Worm (Caenorhabditis elegans): ENCODE measurements around the gene str-5.
"Not testable (repeated sequence)": the region's sequence is repeated elsewhere in the genome, so short reads cannot be mapped to it uniquely, and the experiment has no call there.

Gene str-5

DNA sequence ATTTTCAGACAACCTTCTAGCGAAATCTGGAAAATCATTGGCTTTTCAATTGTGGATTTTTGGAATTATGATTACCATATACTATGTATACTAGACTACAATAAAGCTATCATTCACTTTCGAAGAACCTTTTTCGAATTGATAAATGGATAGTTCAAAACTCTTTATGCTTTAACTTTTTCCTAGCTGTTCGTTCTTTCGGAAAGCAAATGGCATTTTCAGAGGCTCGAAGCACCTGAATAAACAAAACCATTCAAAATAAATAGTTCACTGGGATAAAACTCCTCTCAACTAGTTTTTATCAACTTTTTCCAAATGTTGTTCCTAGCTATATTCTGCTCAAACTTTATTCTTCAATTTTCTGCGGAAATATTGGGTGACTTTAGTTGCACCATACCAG lies 28.0 kb downstream of the str-5 start, which contains the start of gene T26E4.2:
Gene T26E4.2, plus strand, starts transcription at position 301 of the 400 bp plus-strand sequence.
- TF ChIP-seq hnd-1 (tag; optimal IDR thresholded peaks at IDR 0.05) (no peak), tra-4 (tag; optimal IDR thresholded peaks at IDR 0.05) (no peak), hmg-4 (GFP tag; optimal IDR thresholded peaks at IDR 0.05) (no peak), ama-1 (optimal IDR thresholded peaks at IDR 0.05) (no peak), ceh-13 (GFP tag; optimal IDR thresholded peaks at IDR 0.05) (no peak), ets-7 (tag; optimal IDR thresholded peaks at IDR 0.05) (no peak), flt-1 (GFP tag; IDR thresholded peaks at IDR 0.05) (no peak), B0310.2 (tag; optimal IDR thresholded peaks at IDR 0.05) (no peak)

DNA sequence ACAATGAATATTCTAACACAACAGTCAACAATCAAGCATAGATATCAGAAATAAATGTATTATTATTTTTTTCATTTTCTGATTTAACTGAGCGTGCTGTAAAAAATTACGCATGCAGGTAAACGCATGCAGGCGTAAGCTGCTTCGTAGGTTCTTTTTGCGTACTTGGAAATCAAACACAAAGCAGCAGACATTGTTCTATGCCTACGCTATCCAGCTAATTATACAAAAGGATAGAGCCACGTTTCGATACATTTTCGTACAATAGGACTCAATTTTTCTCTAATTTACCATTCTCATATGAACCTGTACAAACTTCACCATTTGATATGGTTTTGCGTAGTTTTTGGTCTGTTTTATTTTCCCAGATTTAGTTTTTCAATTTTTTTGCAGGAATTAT lies 29.5 kb downstream of the str-5 start, which contains the start of gene T26E4.3:
Gene T26E4.3, plus strand, starts transcription at position 301 of the 400 bp plus-strand sequence.
- TF ChIP-seq tbx-37 (GFP tag; conservative IDR thresholded peaks at IDR 0.05) (no peak), ceh-36 (tag; optimal IDR thresholded peaks at IDR 0.05) (no peak), pes-1 (GFP tag; IDR thresholded peaks at IDR 0.05) (no peak), sea-1 (GFP tag; conservative IDR thresholded peaks at IDR 0.05) (no peak), flt-1 (GFP tag; IDR thresholded peaks at IDR 0.05) (no peak), tbx-11 (GFP tag; IDR thresholded peaks at IDR 0.05) (no peak)

DNA sequence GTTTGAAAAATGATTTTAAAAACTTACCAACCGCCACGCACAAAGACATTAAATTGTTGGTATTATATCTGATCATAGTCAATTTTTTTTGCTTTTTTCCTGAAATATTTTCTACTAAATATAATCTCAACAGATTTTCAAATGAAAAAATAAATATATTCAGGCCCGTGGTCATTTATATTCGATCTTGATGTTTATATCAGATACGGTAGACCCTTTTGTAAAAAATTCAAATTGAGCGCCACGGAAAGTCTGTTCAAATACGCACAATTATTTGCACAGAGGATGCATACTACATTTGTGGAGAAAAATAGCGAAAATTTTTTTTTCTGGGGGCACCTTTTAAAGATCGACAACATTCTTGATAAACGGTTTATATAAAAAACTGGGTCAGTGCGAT lies 39.4 kb downstream of the str-5 start, which contains the start of gene T26E4.4:
Gene T26E4.4, minus strand, starts transcription at position 101 of the 400 bp plus-strand sequence.
- no peak for TF ChIP-seq F13C5.2 (tag; optimal IDR thresholded peaks at IDR 0.05)
- TF ChIP-seq ceh-13 (GFP tag; optimal IDR thresholded peaks at IDR 0.05) = no peak
- no peak for TF ChIP-seq scrt-1 (GFP tag; IDR thresholded peaks at IDR 0.05)
- TF ChIP-seq tbx-37 (GFP tag; conservative IDR thresholded peaks at IDR 0.05) = no peak
- TF ChIP-seq ceh-36 (tag; optimal IDR thresholded peaks at IDR 0.05) = no peak
- TF ChIP-seq tbx-11 (GFP tag; IDR thresholded peaks at IDR 0.05) = no peak
- TF ChIP-seq flt-1 (GFP tag; IDR thresholded peaks at IDR 0.05) = no peak
- TF ChIP-seq tra-4 (tag; optimal IDR thresholded peaks at IDR 0.05) = no peak
- TF ChIP-seq hmbx-1 (tag; optimal IDR thresholded peaks at IDR 0.05) = no peak
- no peak for TF ChIP-seq B0310.2 (tag; optimal IDR thresholded peaks at IDR 0.05)
- TF ChIP-seq ets-7 (tag; optimal IDR thresholded peaks at IDR 0.05) = no peak
- TF ChIP-seq ama-1 (optimal IDR thresholded peaks at IDR 0.05) = no peak
- no peak for TF ChIP-seq hnd-1 (tag; optimal IDR thresholded peaks at IDR 0.05)
- no peak for TF ChIP-seq sea-1 (GFP tag; conservative IDR thresholded peaks at IDR 0.05)
- TF ChIP-seq pes-1 (GFP tag; IDR thresholded peaks at IDR 0.05) = no peak
- no peak for TF ChIP-seq hmg-4 (GFP tag; optimal IDR thresholded peaks at IDR 0.05)
- TF ChIP-seq aly-1 (tag; optimal IDR thresholded peaks at IDR 0.05) = no peak

DNA sequence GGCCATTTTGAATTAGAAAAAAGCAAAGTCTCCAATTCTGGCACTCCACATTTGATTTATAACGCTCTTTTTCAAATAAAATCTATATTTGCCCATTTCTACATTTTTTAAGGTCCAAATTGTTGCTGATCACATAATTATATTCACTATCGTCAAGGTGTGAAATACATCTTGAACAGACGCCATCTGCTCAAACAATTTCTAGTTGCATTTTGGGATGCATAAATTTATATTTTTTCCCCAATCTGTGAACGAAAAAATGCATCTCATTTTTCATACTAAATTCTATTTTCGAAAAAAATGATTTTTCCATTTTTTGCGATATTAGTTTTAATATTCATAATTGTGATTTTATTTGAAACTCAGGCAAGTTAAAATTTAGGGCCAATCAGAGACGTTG lies 40.2 kb downstream of the str-5 start, which contains the start of gene T26E4.7:
Gene T26E4.7, plus strand, starts transcription at position 301 of the 400 bp plus-strand sequence.
- TF ChIP-seq hmbx-1 (tag; optimal IDR thresholded peaks at IDR 0.05) (no peak), F13C5.2 (tag; optimal IDR thresholded peaks at IDR 0.05) (no peak), hnd-1 (tag; optimal IDR thresholded peaks at IDR 0.05) (no peak)

DNA sequence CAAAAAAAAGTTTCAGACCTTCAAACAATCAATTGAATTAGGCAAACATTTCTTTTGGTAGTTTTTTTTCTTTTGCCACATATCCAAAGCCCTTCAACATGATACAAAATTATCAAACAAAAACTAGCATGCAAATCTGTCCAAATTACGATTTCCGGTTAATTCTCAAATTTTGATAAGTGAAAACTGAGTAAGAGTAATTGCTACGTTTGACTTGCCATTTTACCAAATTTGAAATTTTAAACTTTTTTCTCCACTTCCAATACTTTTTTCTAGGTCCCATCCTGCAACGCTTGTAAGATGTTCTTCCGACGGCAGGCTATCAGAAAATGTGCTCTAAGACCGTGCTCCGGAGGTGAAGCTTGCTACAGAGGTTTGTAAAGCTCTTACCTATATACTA lies 43.0 kb downstream of the str-5 start, which contains the start of gene nhr-223:
Gene nhr-223, plus strand, starts transcription at position 301 of the 400 bp plus-strand sequence.
- TF ChIP-seq ama-1 (optimal IDR thresholded peaks at IDR 0.05) (no peak), tbx-11 (GFP tag; IDR thresholded peaks at IDR 0.05) (no peak), scrt-1 (GFP tag; IDR thresholded peaks at IDR 0.05) (no peak), tra-4 (tag; optimal IDR thresholded peaks at IDR 0.05) (no peak), F13C5.2 (tag; optimal IDR thresholded peaks at IDR 0.05) (no peak), tbx-37 (GFP tag; conservative IDR thresholded peaks at IDR 0.05) (no peak), pes-1 (GFP tag; IDR thresholded peaks at IDR 0.05) (no peak), B0310.2 (tag; optimal IDR thresholded peaks at IDR 0.05) (no peak), ceh-13 (GFP tag; optimal IDR thresholded peaks at IDR 0.05) (no peak), flt-1 (GFP tag; IDR thresholded peaks at IDR 0.05) (no peak), aly-1 (tag; optimal IDR thresholded peaks at IDR 0.05) (no peak), ceh-36 (tag; optimal IDR thresholded peaks at IDR 0.05) (no peak), ets-7 (tag; optimal IDR thresholded peaks at IDR 0.05) (no peak), hmbx-1 (tag; optimal IDR thresholded peaks at IDR 0.05) (no peak), sea-1 (GFP tag; conservative IDR thresholded peaks at IDR 0.05) (no peak)

DNA sequence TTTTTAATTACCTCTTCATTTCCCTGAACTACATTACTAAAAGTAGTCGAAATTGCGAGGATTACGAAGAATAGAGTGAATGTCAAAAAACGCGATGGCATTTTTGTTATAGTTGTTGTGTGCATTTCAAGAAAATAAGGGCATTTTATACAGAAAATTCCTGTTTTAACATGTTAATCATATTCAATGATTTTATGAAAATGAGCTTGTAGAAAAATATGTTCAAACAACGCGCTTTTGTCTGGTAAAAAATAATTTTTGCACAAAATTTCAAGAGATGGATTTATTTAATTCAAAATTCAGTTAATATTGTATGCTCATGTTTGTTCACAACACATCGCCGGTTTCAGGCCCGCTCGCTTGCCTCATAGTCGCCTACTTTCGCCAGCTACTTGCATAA lies 45.1 kb downstream of the str-5 start, which contains the start of gene T26E4.10:
Gene T26E4.10, minus strand, starts transcription at position 101 of the 400 bp plus-strand sequence.
- TF ChIP-seq B0310.2 (tag; optimal IDR thresholded peaks at IDR 0.05) (no peak), ama-1 (optimal IDR thresholded peaks at IDR 0.05) (no peak), flt-1 (GFP tag; IDR thresholded peaks at IDR 0.05) (no peak), sea-1 (GFP tag; conservative IDR thresholded peaks at IDR 0.05) (no peak), tra-4 (tag; optimal IDR thresholded peaks at IDR 0.05) (no peak), tbx-37 (GFP tag; conservative IDR thresholded peaks at IDR 0.05) (no peak), pes-1 (GFP tag; IDR thresholded peaks at IDR 0.05) (no peak), F13C5.2 (tag; optimal IDR thresholded peaks at IDR 0.05) (no peak), hnd-1 (tag; optimal IDR thresholded peaks at IDR 0.05) (no peak), ceh-36 (tag; optimal IDR thresholded peaks at IDR 0.05) (no peak), ceh-13 (GFP tag; optimal IDR thresholded peaks at IDR 0.05) (no peak), tbx-11 (GFP tag; IDR thresholded peaks at IDR 0.05) (no peak)

DNA sequence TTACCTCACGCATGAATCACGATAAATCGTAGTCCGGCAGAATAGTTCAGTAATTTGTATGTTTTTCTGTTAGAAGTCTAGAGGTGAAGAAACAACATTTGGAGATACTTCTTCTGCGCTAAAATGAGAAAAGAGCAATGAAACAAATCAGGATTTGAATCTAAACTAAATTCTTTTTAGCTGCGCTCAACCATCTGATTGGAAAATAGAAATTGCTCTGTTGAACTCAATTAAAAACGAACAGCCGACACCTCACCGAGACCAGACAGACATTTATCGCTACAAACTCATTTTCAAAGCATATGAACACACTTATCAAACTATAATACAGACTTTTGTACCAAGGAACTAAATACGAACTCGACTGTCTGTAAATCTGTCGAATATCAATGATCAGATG lies 49.6 kb downstream of the str-5 start, which contains the start of gene T26E4.9:
Gene T26E4.9, minus strand, starts transcription at position 101 of the 400 bp plus-strand sequence.
- TF ChIP-seq tbx-37 (GFP tag; conservative IDR thresholded peaks at IDR 0.05); B0310.2 (tag; optimal IDR thresholded peaks at IDR 0.05); ceh-13 (GFP tag; optimal IDR thresholded peaks at IDR 0.05): not testable (repeated sequence)

DNA sequence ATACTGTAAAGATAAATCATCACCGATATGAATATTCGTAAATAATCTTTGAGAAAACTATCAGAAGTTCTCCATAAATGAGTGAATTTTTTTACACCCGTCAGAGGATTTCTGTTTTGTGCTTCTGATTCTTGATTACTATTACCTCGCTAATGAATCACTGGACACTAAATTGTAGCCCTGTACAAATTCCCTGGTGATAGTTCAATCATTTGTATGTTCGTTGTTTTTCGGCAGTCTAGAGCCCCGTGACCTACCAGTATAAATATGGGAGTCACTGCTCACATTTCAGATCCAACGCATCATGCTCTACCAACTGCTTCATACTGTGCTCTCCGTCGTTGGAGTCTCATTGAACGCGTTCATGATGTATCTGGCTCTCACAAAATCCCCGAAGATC lies 50.0 kb downstream of the str-5 start, which contains the start of gene srd-27:
Gene srd-27, plus strand, starts transcription at position 301 of the 400 bp plus-strand sequence.
- not testable (repeated sequence) for TF ChIP-seq ets-7 (tag; optimal IDR thresholded peaks at IDR 0.05); aly-1 (tag; optimal IDR thresholded peaks at IDR 0.05); scrt-1 (GFP tag; IDR thresholded peaks at IDR 0.05)

Measured in whole organism, early embryonic.